Fruit fly (Drosophila melanogaster) whole organism, wandering third instar larva: ENCODE results near the gene Kap-alpha3.

Experiments
- Abd-B ChIP-seq: fragments of >200 bp; optimal IDR thresholded peaks from 2 replicates; lab custom pipeline; 2017; ENCODE audit warnings: missing biosample characterization, missing genetic modification characterization
- CG32264 ChIP-seq: fragments of 200-800 bp; sonication (Bioruptor generic); optimal IDR thresholded peaks from 2 replicates; lab custom pipeline; 2016; ENCODE audit warnings: missing biosample characterization, missing genetic modification characterization
- CG9705 ChIP-seq: fragments of 200-800 bp; sonication (Bioruptor generic); optimal IDR thresholded peaks from 2 replicates; lab custom pipeline; 2018; ENCODE audit warnings: missing biosample characterization, mild to moderate bottlenecking, missing genetic modification characterization
- CrebA ChIP-seq: fragments of 200-800 bp; sonication (Bioruptor generic); optimal IDR thresholded peaks from 2 replicates; lab custom pipeline; 2016; ENCODE audit warnings: missing biosample characterization, mild to moderate bottlenecking, missing genetic modification characterization, borderline replicate concordance
- Dfd ChIP-seq: fragments of >200 bp; optimal IDR thresholded peaks from 2 replicates; lab custom pipeline; 2017; ENCODE audit warnings: missing biosample characterization, missing genetic modification characterization
- Dif ChIP-seq: fragments of 200-275, 200-300 bp; sonication (Bioruptor generic); optimal IDR thresholded peaks from 2 replicates; lab custom pipeline; 2018; ENCODE audit warnings: missing biosample characterization, missing genetic modification characterization; ENCODE audit not compliant: partially characterized antibody
- GATAd ChIP-seq: sonication (Bioruptor generic); optimal IDR thresholded peaks from 2 replicates; lab custom pipeline; 2016; ENCODE audit warnings: missing biosample characterization, missing genetic modification characterization
- HLH106 ChIP-seq: fragments of 200-800 bp; optimal IDR thresholded peaks from 3 replicates; lab custom pipeline; 2019; ENCODE audit warnings: missing biosample characterization, mild to moderate bottlenecking, missing genetic modification characterization, moderate library complexity
- Hnf4 ChIP-seq: fragments of 200-800 bp; sonication (Bioruptor generic); optimal IDR thresholded peaks from 2 replicates; lab custom pipeline; 2016; ENCODE audit warnings: missing biosample characterization, mild to moderate bottlenecking, missing genetic modification characterization
- Hr78 ChIP-seq: fragments of >200 bp; optimal IDR thresholded peaks from 2 replicates; lab custom pipeline; 2017; ENCODE audit warnings: missing biosample characterization, missing genetic modification characterization
- Hr83 ChIP-seq: fragments of 200-300 bp; sonication (Bioruptor generic); optimal IDR thresholded peaks from 2 replicates; lab custom pipeline; 2016; ENCODE audit warnings: missing biosample characterization, mild to moderate bottlenecking, missing genetic modification characterization, moderate library complexity; ENCODE audit not compliant: poor library complexity, severe bottlenecking
- Jra ChIP-seq: sonication (Bioruptor generic); optimal IDR thresholded peaks from 2 replicates; lab custom pipeline; 2016; ENCODE audit warnings: missing biosample characterization, missing genetic modification characterization
- Mio ChIP-seq: sonication (Bioruptor generic); optimal IDR thresholded peaks from 2 replicates; lab custom pipeline; 2016; ENCODE audit warnings: missing biosample characterization, missing genetic modification characterization
- Myc ChIP-seq: fragments of >200 bp; optimal IDR thresholded peaks from 2 replicates; lab custom pipeline; 2017
- N ChIP-seq: fragments of >200 bp; optimal IDR thresholded peaks from 2 replicates; lab custom pipeline; 2018; ENCODE audit warnings: missing biosample characterization, missing external identifiers, missing genetic modification characterization
- OdsH ChIP-seq: fragments of 200-800 bp; sonication (Bioruptor generic); optimal IDR thresholded peaks from 2 replicates; lab custom pipeline; 2016; ENCODE audit warnings: missing biosample characterization, mild to moderate bottlenecking, missing genetic modification characterization
- Rel ChIP-seq, 2 experiments: fragments of 200-800 bp; sonication (Bioruptor generic) in 1 of 2; optimal IDR thresholded peaks; 2 replicates in 1 of 2; 3 replicates in 1 of 2; lab custom pipeline; 2016 to 2019; ENCODE audit warnings: mild to moderate bottlenecking in 2 of 2, missing biosample characterization in 2 of 2, missing genetic modification characterization in 2 of 2, moderate library complexity in 1 of 2
- Sp1 ChIP-seq: fragments of 200-800 bp; sonication (Bioruptor generic); optimal IDR thresholded peaks from 3 replicates; lab custom pipeline; 2019; ENCODE audit warnings: missing biosample characterization, mild to moderate bottlenecking, missing genetic modification characterization, moderate library complexity
- Vsx2 ChIP-seq: fragments of 200-300, 225-300 bp; sonication (Bioruptor generic); optimal IDR thresholded peaks from 2 replicates; lab custom pipeline; 2018; ENCODE audit warnings: missing biosample characterization, missing genetic modification characterization; ENCODE audit not compliant: partially characterized antibody
- br ChIP-seq: fragments of 200-800 bp; sonication (Bioruptor generic); optimal IDR thresholded peaks from 2 replicates; lab custom pipeline; 2016; ENCODE audit warnings: missing biosample characterization, missing genetic modification characterization
- brk ChIP-seq: fragments of 200-800 bp; sonication (Bioruptor generic); optimal IDR thresholded peaks from 2 replicates; lab custom pipeline; 2016; ENCODE audit warnings: missing biosample characterization, mild to moderate bottlenecking, missing genetic modification characterization
- dl ChIP-seq, 2 experiments: fragments of 175-275, 200-275 bp in 1 of 2; fragments of 200-275 bp in 1 of 2; sonication (Bioruptor generic); optimal IDR thresholded peaks; lab custom pipeline; 2018; ENCODE audit warnings: mild to moderate bottlenecking in 2 of 2, missing biosample characterization in 2 of 2, missing genetic modification characterization in 2 of 2, moderate library complexity in 2 of 2; ENCODE audit not compliant: partially characterized antibody in 2 of 2, insufficient read depth in 1 of 2
- dmrt93B ChIP-seq: fragments of 200-800 bp; sonication (Bioruptor generic); optimal IDR thresholded peaks from 2 replicates; lab custom pipeline; 2018; ENCODE audit warnings: missing biosample characterization, mild to moderate bottlenecking, missing genetic modification characterization
- dsf ChIP-seq: sonication (Bioruptor generic); optimal IDR thresholded peaks from 2 replicates; lab custom pipeline; 2016; ENCODE audit warnings: missing biosample characterization, missing genetic modification characterization, borderline replicate concordance
- ey ChIP-seq: fragments of 200-800 bp; sonication (Bioruptor generic); optimal IDR thresholded peaks from 2 replicates; lab custom pipeline; 2016; ENCODE audit warnings: missing biosample characterization, missing genetic modification characterization
- foxo ChIP-seq, 2 experiments: fragments of 200-800 bp; sonication (Bioruptor generic); optimal IDR thresholded peaks; 2 replicates in 1 of 2; 3 replicates in 1 of 2; lab custom pipeline; 2016 to 2017; ENCODE audit warnings: missing biosample characterization in 2 of 2, missing genetic modification characterization in 2 of 2
- fru ChIP-seq: fragments of 200-800 bp; sonication (Bioruptor generic); optimal IDR thresholded peaks from 3 replicates; lab custom pipeline; 2016; ENCODE audit warnings: missing biosample characterization, mild to moderate bottlenecking, missing genetic modification characterization
- jim ChIP-seq: fragments of 175-275, 200-325 bp; sonication (Bioruptor generic); optimal IDR thresholded peaks from 2 replicates; lab custom pipeline; 2016; ENCODE audit warnings: missing biosample characterization, mild to moderate bottlenecking, missing genetic modification characterization
- pan ChIP-seq: fragments of >200 bp; optimal IDR thresholded peaks from 2 replicates; lab custom pipeline; 2017
- psq ChIP-seq: fragments of 200-800 bp; sonication (Bioruptor generic); optimal IDR thresholded peaks from 3 replicates; lab custom pipeline; 2017; ENCODE audit warnings: missing biosample characterization, mild to moderate bottlenecking, missing genetic modification characterization, moderate library complexity
- rgr ChIP-seq: fragments of 200-800 bp; sonication (Bioruptor generic); optimal IDR thresholded peaks from 3 replicates; lab custom pipeline; 2016; ENCODE audit warnings: missing biosample characterization, mild to moderate bottlenecking, missing genetic modification characterization
- sage ChIP-seq: fragments of 200-800 bp; sonication (Bioruptor generic); optimal IDR thresholded peaks from 2 replicates; lab custom pipeline; 2016; ENCODE audit warnings: missing biosample characterization, mild to moderate bottlenecking, missing genetic modification characterization
- sv ChIP-seq: fragments of 200-800 bp; sonication (Bioruptor generic); optimal IDR thresholded peaks from 3 replicates; lab custom pipeline; 2016; ENCODE audit warnings: missing biosample characterization, missing genetic modification characterization
- tai ChIP-seq: sonication (Bioruptor generic); optimal IDR thresholded peaks from 2 replicates; lab custom pipeline; 2016; ENCODE audit warnings: missing biosample characterization, missing genetic modification characterization
- usp ChIP-seq: fragments of >200 bp; optimal IDR thresholded peaks from 2 replicates; lab custom pipeline; 2017; ENCODE audit warnings: missing biosample characterization, missing genetic modification characterization
- woc ChIP-seq: sonication (Bioruptor generic); optimal IDR thresholded peaks from 2 replicates; lab custom pipeline; 2016; ENCODE audit warnings: missing biosample characterization, mild to moderate bottlenecking, missing genetic modification characterization

Kap-alpha3 gene

DNA sequence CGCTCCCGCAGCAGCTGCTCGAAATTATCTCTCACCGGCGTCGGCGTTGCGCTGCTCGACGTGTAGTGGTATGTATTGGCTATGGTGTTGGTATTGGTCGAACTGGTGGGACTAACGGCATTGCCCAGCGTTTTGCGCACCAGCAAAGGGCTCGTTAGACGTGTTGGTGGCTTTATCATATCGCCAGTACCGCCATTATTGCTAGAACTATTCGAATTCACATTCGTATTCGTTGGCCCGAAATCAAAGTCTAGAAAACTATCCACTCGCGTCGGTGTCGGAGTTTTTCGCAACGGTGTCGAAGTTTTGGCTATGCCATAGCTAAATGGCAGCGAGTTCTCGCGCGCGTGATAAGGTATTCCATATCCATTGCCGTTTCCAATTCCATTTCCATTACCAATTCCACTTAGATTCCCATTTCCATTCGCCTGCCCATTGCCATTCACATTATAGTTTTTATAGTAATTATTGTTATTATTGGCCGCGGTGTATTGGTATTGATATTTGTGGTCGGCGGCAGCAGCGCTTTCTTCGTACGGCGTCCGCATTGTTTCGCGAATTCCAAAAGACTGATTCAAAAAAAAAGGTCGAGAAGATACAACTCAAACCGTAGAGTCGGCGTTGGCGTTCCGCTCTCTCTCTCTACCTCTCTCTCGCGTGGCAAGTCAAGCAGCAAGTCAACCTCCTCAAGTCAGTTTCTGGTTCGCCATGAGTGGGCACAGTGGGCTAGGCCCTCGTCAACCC lies 44.9 kb downstream of the Kap-alpha3 start, which contains the start of gene by:
TSS of gene by (minus strand) at position 575 of the 744 bp plus-strand sequence.
- TF ChIP-seq Hr83 (GFP tag; lab: Kevin White, UChicago): peak; percentile 15
- TF ChIP-seq jim (GFP tag; lab: Kevin White, UChicago): peak; percentile 84
- no peak for TF ChIP-seq CrebA (GFP tag; lab: Kevin White, UChicago)
- peak; percentile 37 for TF ChIP-seq Vsx2 (GFP tag; lab: Kevin White, UChicago)
- TF ChIP-seq dl (GFP tag; optimal IDR thresholded peaks at IDR 0.05; lab: Kevin White, UChicago; ENCODE audit: insufficient read depth in 1 of 2, partially characterized antibody in 2 of 2): peak; percentile 74 to 83
- no peak for TF ChIP-seq dmrt93B (GFP tag; lab: Kevin White, UChicago)
- no peak for TF ChIP-seq Sp1 (GFP tag; lab: Kevin White, UChicago)
- TF ChIP-seq Dif (GFP tag; lab: Kevin White, UChicago): peak; percentile 82
- TF ChIP-seq foxo (GFP tag; optimal IDR thresholded peaks at IDR 0.05; lab: Kevin White, UChicago): no peak
- TF ChIP-seq, all 38 proteins: peak for 5

DNA sequence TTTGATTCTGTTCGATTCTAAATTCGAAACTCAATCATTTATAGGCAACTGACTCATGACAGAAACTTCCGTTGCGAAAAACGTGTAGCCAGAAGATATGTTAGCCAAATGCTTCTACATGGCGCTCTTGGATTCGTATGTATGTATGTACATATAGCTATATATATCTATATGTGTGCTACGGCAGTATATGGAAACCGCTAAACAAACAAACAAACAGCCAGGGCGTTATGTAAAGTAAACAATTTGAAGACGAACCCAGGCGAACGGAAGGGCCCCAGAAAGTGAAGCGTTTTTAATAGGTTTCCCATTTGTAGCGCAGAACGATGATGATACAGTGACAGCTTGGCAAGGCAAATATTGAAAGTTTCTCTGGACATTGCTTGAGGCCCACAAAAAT lies 47.6 kb downstream of the Kap-alpha3 start:
- TF ChIP-seq Mio: no peak
- TF ChIP-seq psq (GFP tag; lab: Kevin White, UChicago): no peak
- no peak for TF ChIP-seq Abd-B (GFP tag; lab: Kevin White, UChicago)
- no peak for TF ChIP-seq Hr83 (GFP tag; lab: Kevin White, UChicago)
- TF ChIP-seq ey: no peak
- no peak for TF ChIP-seq Dfd (GFP tag; lab: Kevin White, UChicago)
- TF ChIP-seq OdsH: no peak
- TF ChIP-seq, all 38 proteins: peak for 0

DNA sequence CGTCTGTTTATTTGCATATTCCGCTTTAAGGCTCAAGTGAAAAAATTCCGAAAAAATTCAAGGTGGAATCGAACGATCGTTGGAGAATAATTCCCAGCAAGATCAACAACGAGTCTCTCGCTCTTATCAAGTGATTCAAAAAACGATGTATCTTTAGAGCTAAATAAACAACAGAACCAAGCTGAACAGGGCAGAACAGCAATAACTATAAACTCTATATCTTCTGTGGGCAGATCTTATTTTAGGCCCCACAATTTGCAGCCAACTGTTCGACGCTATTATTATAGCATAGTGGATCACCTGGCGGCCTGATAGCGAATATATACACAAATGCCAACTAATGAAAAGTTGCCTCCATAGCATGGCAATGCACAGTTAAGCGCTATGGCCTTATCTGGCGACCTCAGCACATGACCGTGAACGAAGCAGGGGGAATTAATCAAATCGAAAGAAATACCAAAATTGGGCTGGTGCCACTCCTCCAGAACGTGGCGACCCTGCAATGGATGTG lies 48.1 kb downstream of the Kap-alpha3 start:
- TF ChIP-seq Rel (GFP tag; optimal IDR thresholded peaks at IDR 0.05; lab: Kevin White, UChicago) (no peak), Rel (tag; optimal IDR thresholded peaks at IDR 0.05; lab: Kevin White, UChicago) (peak; percentile 69), jim (GFP tag; lab: Kevin White, UChicago) (no peak)

DNA sequence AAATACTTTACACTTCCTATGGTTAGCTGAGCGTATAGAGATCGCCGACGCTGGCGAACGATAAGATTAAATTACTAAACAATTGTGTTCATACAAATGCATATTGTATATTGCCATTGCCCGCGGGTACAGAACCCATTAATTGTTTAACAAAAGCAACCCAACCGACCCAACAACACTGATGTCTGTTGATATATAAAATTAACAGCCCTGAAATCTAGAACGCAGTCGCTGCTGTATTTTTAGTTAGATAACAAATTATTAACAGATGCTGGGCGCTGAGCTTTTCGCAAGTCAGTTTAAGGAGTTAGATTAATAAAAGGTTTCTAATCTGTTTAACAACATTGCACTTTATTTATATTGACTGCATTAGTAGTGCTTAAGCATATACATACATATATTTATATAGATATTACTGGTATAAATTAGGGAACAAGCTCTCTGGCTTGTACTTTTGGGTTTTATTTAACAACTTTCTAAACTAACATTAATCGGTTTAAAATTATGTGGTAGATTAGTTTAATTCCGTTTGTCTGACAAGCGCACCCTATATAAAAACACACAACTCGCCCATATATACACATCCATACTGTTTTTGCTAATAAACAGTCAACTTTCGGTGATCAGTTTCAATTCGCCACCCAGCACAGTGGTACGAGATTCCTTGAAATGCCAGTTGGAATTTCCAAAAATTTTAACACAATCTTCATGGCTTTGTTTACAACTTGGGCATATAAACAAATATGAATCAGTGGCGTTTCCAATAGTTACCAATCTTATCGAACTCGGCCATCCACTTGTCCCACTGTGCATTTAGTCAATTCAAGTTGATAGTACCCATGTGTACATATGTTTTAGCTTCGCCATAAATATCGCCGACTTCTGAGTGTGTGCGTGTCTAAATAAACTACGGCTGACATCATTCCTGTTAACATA lies 49.4 kb downstream of the Kap-alpha3 start:
- TF ChIP-seq Dif (GFP tag; lab: Kevin White, UChicago) (no peak), CG9705 (GFP tag; lab: Kevin White, UChicago) (peak; percentile 68), HLH106 (peak; percentile 90), rgr (GFP tag; lab: Kevin White, UChicago) (peak; percentile 96), sv (GFP tag; lab: Kevin White, UChicago) (peak; percentile 65), foxo (GFP tag; optimal IDR thresholded peaks at IDR 0.05; lab: Kevin White, UChicago) (peak; percentile 95), dl (GFP tag; optimal IDR thresholded peaks at IDR 0.05; lab: Kevin White, UChicago; ENCODE audit: insufficient read depth in 1 of 2, partially characterized antibody in 2 of 2) (no peak), pan (no peak), OdsH (peak; percentile 91), Sp1 (GFP tag; lab: Kevin White, UChicago) (peak; percentile 87), Vsx2 (GFP tag; lab: Kevin White, UChicago) (no peak), psq (GFP tag; lab: Kevin White, UChicago) (peak; percentile 86), usp (GFP tag; lab: Kevin White, UChicago) (no peak), CG32264 (GFP tag; lab: Kevin White, UChicago) (peak; percentile 97), sage (GFP tag; lab: Kevin White, UChicago) (peak; percentile 92), ey (peak; percentile 94), Mio (peak; percentile 65), Myc (lab: Kevin White, UChicago) (no peak), Hnf4 (GFP tag; lab: Kevin White, UChicago) (peak; percentile 94), N (GFP tag; lab: Kevin White, UChicago) (no peak), dmrt93B (GFP tag; lab: Kevin White, UChicago) (peak; percentile 81), Dfd (GFP tag; lab: Kevin White, UChicago) (no peak), woc (peak; percentile 92), Abd-B (GFP tag; lab: Kevin White, UChicago) (no peak), br (peak; percentile 96), GATAd (GFP tag; lab: Kevin White, UChicago) (peak; percentile 77), Jra (GFP tag; lab: Kevin White, UChicago) (peak; percentile 88), brk (GFP tag; lab: Kevin White, UChicago) (peak; percentile 87), Rel (GFP tag; optimal IDR thresholded peaks at IDR 0.05; lab: Kevin White, UChicago) (peak; percentile 95), Rel (tag; optimal IDR thresholded peaks at IDR 0.05; lab: Kevin White, UChicago) (peak; percentile 60), CrebA (GFP tag; lab: Kevin White, UChicago) (no peak), tai (GFP tag; lab: Kevin White, UChicago) (no peak), dsf (GFP tag; lab: Kevin White, UChicago) (peak; percentile 34), Hr78 (GFP tag; lab: Kevin White, UChicago) (no peak), fru (GFP tag; lab: Kevin White, UChicago) (peak; percentile 97)
